Fruit fly (Drosophila melanogaster): ENCODE measurements around the gene AstA-R1.

dm6 chrX:3594245-3594644, 19.9 kb downstream of the AstA-R1 start:
- no peak for TF ChIP-seq CG7101 (tag; optimal IDR thresholded peaks at IDR 0.05)
- TF ChIP-seq CG11617 (GFP tag; optimal IDR thresholded peaks at IDR 0.05) = no peak
- TF ChIP-seq bab1 (GFP tag; optimal IDR thresholded peaks at IDR 0.05) = no peak
- no peak for TF ChIP-seq CG33017 (tag; optimal IDR thresholded peaks at IDR 0.05)
- TF ChIP-seq Hr96 (GFP tag; optimal IDR thresholded peaks at IDR 0.05) = no peak
- no peak for TF ChIP-seq Clk (GFP tag; optimal IDR thresholded peaks at IDR 0.05)
- no peak for TF ChIP-seq Crg-1 (GFP tag; optimal IDR thresholded peaks at IDR 0.05)
- no peak for TF ChIP-seq CG5204 (GFP tag; optimal IDR thresholded peaks at IDR 0.05)
- no peak for TF ChIP-seq CG12768 (GFP tag; optimal IDR thresholded peaks at IDR 0.05)
